Worm (Caenorhabditis elegans): Measurements from ENCODE around the gene C49F5.3.

C49F5.3 gene

ce11 chrX:11993327-11993726, 9.9 kb upstream of the C49F5.3 start (continued):
- no peak for TF ChIP-seq ceh-44 (GFP tag; IDR thresholded peaks at IDR 0.05)
- TF ChIP-seq F49E8.2 (tag; optimal IDR thresholded peaks at IDR 0.05; ENCODE audit: borderline replicate concordance), result no peak
- no peak for TF ChIP-seq dpl-1 (GFP tag; optimal IDR thresholded peaks at IDR 0.05)
- no peak for TF ChIP-seq T20F7.1 (GFP tag; optimal IDR thresholded peaks at IDR 0.05)
- no peak for TF ChIP-seq ces-1 (GFP tag; optimal IDR thresholded peaks at IDR 0.05)
- TF ChIP-seq Y48G9A.11 (GFP tag; IDR thresholded peaks at IDR 0.05), result no peak
- no peak for TF ChIP-seq lir-3 (tag; optimal IDR thresholded peaks at IDR 0.05)
- TF ChIP-seq aly-2 (tag; optimal IDR thresholded peaks at IDR 0.05), result no peak
- no peak for TF ChIP-seq hif-1 (tag; optimal IDR thresholded peaks at IDR 0.05)
- no peak for TF ChIP-seq ceh-82 (tag; optimal IDR thresholded peaks at IDR 0.05)
- 0 out of 2 replicates have a peak, but pooled peaks have one; percentile 10 for TF ChIP-seq dmd-6 (GFP tag; IDR thresholded peaks at IDR 0.05)
- TF ChIP-seq lin-15B (tag; optimal IDR thresholded peaks at IDR 0.05), result no peak
- no peak for TF ChIP-seq nhr-42 (GFP tag; IDR thresholded peaks at IDR 0.05)
- no peak for TF ChIP-seq mxl-2 (GFP tag; conservative IDR thresholded peaks at IDR 0.05)
- TF ChIP-seq nhr-41 (GFP tag; IDR thresholded peaks at IDR 0.05), result peak; percentile 49; the same call in 1 of the 2 replicates
- TF ChIP-seq skn-1 (tag; optimal IDR thresholded peaks at IDR 0.05), result no peak
- peak; percentile 68 for TF ChIP-seq lim-7 (GFP tag; IDR thresholded peaks at IDR 0.05)
- TF ChIP-seq ZK337.2 (GFP tag; IDR thresholded peaks at IDR 0.05), result peak; percentile 28; the same call in 1 of the 2 replicates
- TF ChIP-seq cey-2 (tag; optimal IDR thresholded peaks at IDR 0.05; ENCODE audit: borderline replicate concordance, insufficient read depth), result no peak
- TF ChIP-seq spr-1 (tag; optimal IDR thresholded peaks at IDR 0.05), result no peak
- TF ChIP-seq nhr-11 (tag; optimal IDR thresholded peaks at IDR 0.05), result no peak
- TF ChIP-seq nhr-111 (GFP tag; optimal IDR thresholded peaks at IDR 0.05), result no peak
- no peak for TF ChIP-seq nhr-25 (tag; optimal IDR thresholded peaks at IDR 0.05; ENCODE audit: borderline replicate concordance, insufficient read depth)
- TF ChIP-seq daf-16 (GFP tag; optimal IDR thresholded peaks at IDR 0.05), result peak in 1 of 2 experiments; percentile 18
- peak; percentile 73 for TF ChIP-seq daf-16 (tag; optimal IDR thresholded peaks at IDR 0.05)
- 0 out of 2 replicates have a peak, but pooled peaks have one; percentile 24 for TF ChIP-seq tra-1 (GFP tag; IDR thresholded peaks at IDR 0.05)
- no peak for TF ChIP-seq zip-2 (tag; optimal IDR thresholded peaks at IDR 0.05)
- TF ChIP-seq arid-1 (GFP tag; conservative IDR thresholded peaks at IDR 0.05), result peak; percentile 64
- TF ChIP-seq fos-1 (tag; optimal IDR thresholded peaks at IDR 0.05), result no peak
- TF ChIP-seq aha-1 (tag), result peak; percentile 17
- TF ChIP-seq sdz-12 (GFP tag; optimal IDR thresholded peaks at IDR 0.05), result no peak
- no peak for TF ChIP-seq Y5F2A.4 (GFP tag; optimal IDR thresholded peaks at IDR 0.05)
- TF ChIP-seq nhr-10 (tag; optimal IDR thresholded peaks at IDR 0.05), result no peak
- TF ChIP-seq fkh-10 (GFP tag; optimal IDR thresholded peaks at IDR 0.05), result no peak
- TF ChIP-seq D1046.2 (GFP tag; IDR thresholded peaks at IDR 0.05), result 0 out of 2 replicates have a peak, but pooled peaks have one; percentile 64
- TF ChIP-seq F26F4.8 (GFP tag; conservative IDR thresholded peaks at IDR 0.05), result no peak
- TF ChIP-seq nhr-76 (tag; optimal IDR thresholded peaks at IDR 0.05), result no peak
- TF ChIP-seq madf-5 (GFP tag; IDR thresholded peaks at IDR 0.05), result 0 out of 4 replicates have a peak, but pooled peaks have one; percentile 6 to 8
- peak; percentile 43; the same call in 1 of the 2 replicates for TF ChIP-seq daf-19 (GFP tag; conservative IDR thresholded peaks at IDR 0.05)
- no peak; the same call in 1 of the 2 replicates for TF ChIP-seq lin-38 (GFP tag; IDR thresholded peaks at IDR 0.05)
- TF ChIP-seq mes-2 (tag; optimal IDR thresholded peaks at IDR 0.05; ENCODE audit: poor library complexity, severe bottlenecking), result peak; percentile 48
- no peak for TF ChIP-seq zip-11 (GFP tag; IDR thresholded peaks at IDR 0.05)
- 0 out of 2 replicates have a peak, but pooled peaks have one; percentile 18 for TF ChIP-seq madf-9 (GFP tag; conservative IDR thresholded peaks at IDR 0.05)
- no peak for TF ChIP-seq ztf-11 (tag; optimal IDR thresholded peaks at IDR 0.05)
- TF ChIP-seq pha-4 (GFP tag; IDR thresholded peaks at IDR 0.05), result peak; percentile 60
- no peak for TF ChIP-seq pha-4 (tag; optimal IDR thresholded peaks at IDR 0.05)
- peak; percentile 42; the same call in 1 of the 2 replicates for TF ChIP-seq T26A8.4 (GFP tag; IDR thresholded peaks at IDR 0.05)
- TF ChIP-seq mdt-29 (GFP tag; IDR thresholded peaks at IDR 0.05), result 0 out of 2 replicates have a peak, but pooled peaks have one; percentile 22
- no peak for TF ChIP-seq unc-130 (GFP tag; optimal IDR thresholded peaks at IDR 0.05)
- no peak for TF ChIP-seq R02D3.7 (tag; optimal IDR thresholded peaks at IDR 0.05)
- peak; percentile 53; the same call in 1 of the 2 replicates for TF ChIP-seq vab-7 (GFP tag; IDR thresholded peaks at IDR 0.05)
